Fruit fly (Drosophila melanogaster) whole organism, embryonic: Measurements from ENCODE around the gene CG32599.

Source experiments
- ATbp ChIP-seq: fragments of 200-800 bp; sonication (Bioruptor generic); optimal IDR thresholded peaks from 2 replicates; lab custom pipeline; 2017; ENCODE audit warnings: missing biosample characterization, mild to moderate bottlenecking, missing genetic modification characterization, missing genetic modification reagents
- Ada2b ChIP-seq: fragments of 200-800 bp; sonication (Bioruptor generic); IDR thresholded peaks from 2 replicates; pipeline ENCODE4 v1.3.6; 2022; ENCODE audit warnings: missing biosample characterization, missing genetic modification characterization
- BEAF-32 ChIP-seq: fragments of 200-800 bp; sonication (Bioruptor generic); optimal IDR thresholded peaks from 3 replicates; lab custom pipeline; 2017; ENCODE audit warnings: missing biosample characterization, missing genetic modification characterization, mild to moderate bottlenecking, moderate library complexity, missing genetic modification reagents
- CG10209 ChIP-seq: fragments of 200-800 bp; sonication (Bioruptor generic); optimal IDR thresholded peaks from 3 replicates; lab custom pipeline; 2017; ENCODE audit warnings: missing biosample characterization, mild to moderate bottlenecking, missing genetic modification characterization, missing genetic modification reagents
- CG10274 ChIP-seq: fragments of 200-800 bp; sonication (Bioruptor generic); optimal IDR thresholded peaks from 3 replicates; lab custom pipeline; 2017; ENCODE audit warnings: missing biosample characterization, mild to moderate bottlenecking, missing genetic modification characterization
- CG11085 ChIP-seq: fragments of 200-800 bp; sonication (Bioruptor generic); IDR thresholded peaks from 2 replicates; pipeline ENCODE4 v1.3.6; 2022; ENCODE audit warnings: missing biosample characterization, missing genetic modification characterization
- CG13123 ChIP-seq: fragments of 200-800 bp; sonication (Bioruptor generic); optimal IDR thresholded peaks from 2 replicates; lab custom pipeline; 2016; ENCODE audit warnings: missing biosample characterization, missing genetic modification characterization
- CG13296 ChIP-seq: fragments of 200-800 bp; sonication (Bioruptor generic); optimal IDR thresholded peaks from 3 replicates; lab custom pipeline; 2018; ENCODE audit warnings: missing biosample characterization, mild to moderate bottlenecking, missing genetic modification characterization
- CG14050 ChIP-seq: fragments of 200-800 bp; sonication (Bioruptor generic); IDR thresholded peaks from 3 replicates; pipeline ENCODE4 v1.3.6; 2022; ENCODE audit warnings: missing biosample characterization, missing genetic modification characterization
- CG14965 ChIP-seq: fragments of 200-800 bp; sonication (Bioruptor generic); optimal IDR thresholded peaks from 2 replicates; lab custom pipeline; 2016; ENCODE audit warnings: missing biosample characterization, missing genetic modification characterization, borderline replicate concordance
- CG16815 ChIP-seq: fragments of 200-800 bp; sonication (Bioruptor generic); optimal IDR thresholded peaks from 3 replicates; lab custom pipeline; 2017; ENCODE audit warnings: missing biosample characterization, mild to moderate bottlenecking, missing genetic modification characterization
- CG2116 ChIP-seq: fragments of 200-800 bp; sonication (Bioruptor generic); optimal IDR thresholded peaks from 3 replicates; lab custom pipeline; 2018; ENCODE audit warnings: missing biosample characterization, mild to moderate bottlenecking, missing genetic modification characterization
- CG32767 ChIP-seq: fragments of 200-800 bp; sonication (Bioruptor generic); IDR thresholded peaks from 2 replicates; pipeline ENCODE4 v1.3.6; 2022; ENCODE audit warnings: missing biosample characterization, missing genetic modification characterization
- CG3281 ChIP-seq: fragments of 200-800 bp; sonication (Bioruptor generic); optimal IDR thresholded peaks from 3 replicates; lab custom pipeline; 2017; ENCODE audit warnings: missing biosample characterization, mild to moderate bottlenecking, missing genetic modification characterization
- CG4360 ChIP-seq: fragments of 200-800 bp; sonication (Bioruptor generic); IDR thresholded peaks from 2 replicates; pipeline ENCODE4 v1.3.6; 2022; ENCODE audit warnings: missing biosample characterization, missing genetic modification characterization
- CG6175 ChIP-seq: fragments of 200-800 bp; sonication (Bioruptor generic); IDR thresholded peaks from 3 replicates; pipeline ENCODE4 v1.3.6; 2022; ENCODE audit warnings: missing biosample characterization, missing genetic modification characterization
- CG8359 ChIP-seq: fragments of 200-800 bp; sonication (Bioruptor generic); optimal IDR thresholded peaks from 2 replicates; lab custom pipeline; 2017; ENCODE audit warnings: missing biosample characterization, mild to moderate bottlenecking, missing genetic modification characterization, borderline replicate concordance
- CG8944 ChIP-seq: fragments of 200-800 bp; sonication (Bioruptor generic); optimal IDR thresholded peaks from 3 replicates; lab custom pipeline; 2016; ENCODE audit warnings: missing biosample characterization, missing genetic modification characterization
- CG9609 ChIP-seq: fragments of 200-800 bp; sonication (Bioruptor generic); optimal IDR thresholded peaks from 3 replicates; lab custom pipeline; 2016; ENCODE audit warnings: missing biosample characterization, missing genetic modification characterization
- CG9797 ChIP-seq: fragments of 200-800 bp; sonication (Bioruptor generic); optimal IDR thresholded peaks from 3 replicates; lab custom pipeline; 2018; ENCODE audit warnings: missing biosample characterization, mild to moderate bottlenecking, missing genetic modification characterization
- Elba2 ChIP-seq: fragments of 200-800 bp; sonication (Bioruptor generic); optimal IDR thresholded peaks from 3 replicates; lab custom pipeline; 2016; ENCODE audit warnings: missing biosample characterization, missing genetic modification characterization
- HLH54F ChIP-seq: fragments of 200-800 bp; sonication (Bioruptor generic); optimal IDR thresholded peaks from 3 replicates; lab custom pipeline; 2016; ENCODE audit warnings: missing biosample characterization, missing genetic modification characterization
- Hey ChIP-seq: fragments of 200-800 bp; sonication (Bioruptor generic); optimal IDR thresholded peaks from 3 replicates; lab custom pipeline; 2018; ENCODE audit warnings: missing biosample characterization, mild to moderate bottlenecking, missing genetic modification characterization
- Hmx ChIP-seq: fragments of 200-800 bp; sonication (Bioruptor generic); optimal IDR thresholded peaks from 2 replicates; lab custom pipeline; 2016; ENCODE audit warnings: missing biosample characterization, missing genetic modification characterization
- Hr39 ChIP-seq: fragments of >200 bp; optimal IDR thresholded peaks from 2 replicates; lab custom pipeline; 2017
- Max ChIP-seq: fragments of 200-800 bp; sonication (Bioruptor generic); optimal IDR thresholded peaks from 2 replicates; lab custom pipeline; 2016; ENCODE audit warnings: missing biosample characterization, mild to moderate bottlenecking, missing genetic modification characterization
- Mes4 ChIP-seq: fragments of 200-800 bp; sonication (Bioruptor generic); optimal IDR thresholded peaks from 2 replicates; lab custom pipeline; 2016; ENCODE audit warnings: missing biosample characterization, missing genetic modification characterization
- Nf-YC ChIP-seq: fragments of 200-800 bp; optimal IDR thresholded peaks from 3 replicates; lab custom pipeline; 2019; ENCODE audit warnings: missing biosample characterization, mild to moderate bottlenecking, missing genetic modification characterization, moderate library complexity
- ac ChIP-seq: fragments of 200-800 bp; sonication (Bioruptor generic); optimal IDR thresholded peaks from 3 replicates; lab custom pipeline; 2017; ENCODE audit warnings: missing biosample characterization, mild to moderate bottlenecking, missing genetic modification characterization
- amos ChIP-seq: fragments of 200-800 bp; sonication (Bioruptor generic); IDR thresholded peaks from 2 replicates; pipeline ENCODE4 v1.3.6; 2022; ENCODE audit warnings: missing biosample characterization, missing genetic modification characterization; ENCODE audit not compliant: partially characterized antibody
- ara ChIP-seq: fragments of 200-800 bp; sonication (Bioruptor generic); IDR thresholded peaks from 2 replicates; pipeline ENCODE4 v1.3.6; 2022; ENCODE audit warnings: missing biosample characterization, missing genetic modification characterization
- ase ChIP-seq: fragments of 200-800 bp; sonication (Bioruptor generic); IDR thresholded peaks from 3 replicates; pipeline ENCODE4 v1.3.6; 2022; ENCODE audit warnings: missing biosample characterization, missing genetic modification characterization
- cas ChIP-seq: fragments of 200-800 bp; sonication (Bioruptor generic); IDR thresholded peaks from 2 replicates; pipeline ENCODE4 v1.3.6; 2022; ENCODE audit warnings: missing biosample characterization, missing genetic modification characterization
- corto ChIP-seq: fragments of 200-800 bp; sonication (Bioruptor generic); optimal IDR thresholded peaks from 2 replicates; lab custom pipeline; 2016; ENCODE audit warnings: missing biosample characterization, mild to moderate bottlenecking, missing genetic modification characterization, moderate library complexity
- esg ChIP-seq: fragments of 200-800 bp; sonication (Bioruptor generic); conservative IDR thresholded peaks from 2 replicates; pipeline ENCODE4 v1.3.6; 2022; ENCODE audit warnings: missing biosample characterization, missing genetic modification characterization
- exex ChIP-seq: fragments of 200-800 bp; sonication (Bioruptor generic); optimal IDR thresholded peaks from 4 replicates; lab custom pipeline; 2018; ENCODE audit warnings: missing biosample characterization, mild to moderate bottlenecking, missing genetic modification characterization, moderate library complexity
- ftz-f1 ChIP-seq: fragments of 200-800 bp; sonication (Bioruptor generic); optimal IDR thresholded peaks from 2 replicates; lab custom pipeline; 2016; ENCODE audit warnings: missing biosample characterization, missing genetic modification characterization
- gsb ChIP-seq: fragments of 200-800 bp; sonication (Bioruptor generic); IDR thresholded peaks from 2 replicates; pipeline ENCODE4 v1.3.6; 2022; ENCODE audit warnings: missing biosample characterization, missing genetic modification characterization
- ham ChIP-seq: fragments of 200-800 bp; sonication (Bioruptor generic); IDR thresholded peaks from 2 replicates; pipeline ENCODE4 v1.3.6; 2022; ENCODE audit warnings: missing biosample characterization, missing genetic modification characterization
- inv ChIP-seq: fragments of 200-800 bp; sonication (Bioruptor generic); IDR thresholded peaks from 2 replicates; pipeline ENCODE4 v1.3.6; 2022; ENCODE audit warnings: missing biosample characterization, missing genetic modification characterization; ENCODE audit not compliant: partially characterized antibody
- lmd ChIP-seq: fragments of 200-800 bp; sonication (Bioruptor generic); IDR thresholded peaks from 2 replicates; pipeline ENCODE4 v1.3.6; 2022; ENCODE audit warnings: missing biosample characterization, missing genetic modification characterization
- prd ChIP-seq, 3 experiments: fragments of >200 bp in 2 of 3; fragments of 200-800 bp in 1 of 3; sonication (Bioruptor generic) in 1 of 3; optimal IDR thresholded peaks in 2 of 3; IDR thresholded peaks in 1 of 3; 2 replicates in 2 of 3; 3 replicates in 1 of 3; pipeline versions ENCODE4 v1.3.6 to Lab custom; 2017 to 2022; ENCODE audit warnings: missing biosample characterization in 1 of 3, missing genetic modification characterization in 1 of 3
- psq ChIP-seq: fragments of 200-800 bp; sonication (Bioruptor generic); optimal IDR thresholded peaks from 2 replicates; lab custom pipeline; 2017; ENCODE audit warnings: missing biosample characterization, missing genetic modification characterization
- ranshi ChIP-seq: fragments of 200-800 bp; sonication (Bioruptor generic); IDR thresholded peaks from 2 replicates; pipeline ENCODE4 v1.3.6; 2022; ENCODE audit warnings: missing biosample characterization, missing genetic modification characterization
- seq ChIP-seq: fragments of 200-800 bp; sonication (Bioruptor generic); IDR thresholded peaks from 2 replicates; pipeline ENCODE4 v1.3.6; 2022; ENCODE audit warnings: missing biosample characterization, missing genetic modification characterization
- shn ChIP-seq: fragments of 200-800 bp; sonication (Bioruptor generic); optimal IDR thresholded peaks from 3 replicates; lab custom pipeline; 2016; ENCODE audit warnings: missing biosample characterization, missing genetic modification characterization
- sqz ChIP-seq: fragments of 200-800 bp; sonication (Bioruptor generic); optimal IDR thresholded peaks from 3 replicates; lab custom pipeline; 2018; ENCODE audit warnings: missing biosample characterization, mild to moderate bottlenecking, missing genetic modification characterization
- tgo ChIP-seq: fragments of 200-800 bp; sonication (Bioruptor generic); IDR thresholded peaks from 3 replicates; pipeline ENCODE4 v1.3.6; 2022; ENCODE audit warnings: missing biosample characterization, missing genetic modification characterization
- trem ChIP-seq: fragments of 200-800 bp; optimal IDR thresholded peaks from 3 replicates; lab custom pipeline; 2019; ENCODE audit warnings: missing biosample characterization, mild to moderate bottlenecking, missing genetic modification characterization, moderate library complexity

The CG32599 gene

dm6 chrX:14214505-14215449, 28.7 kb upstream of the CG32599 start (continued):
- TF ChIP-seq prd (optimal IDR thresholded peaks at IDR 0.05; lab: Kevin White, UChicago) (no peak), prd (GFP tag; IDR thresholded peaks at IDR 0.05; lab: Robert Waterston, UW) (peak; percentile 63; the same call in 2 of the 3 replicates), ara (0 out of 2 replicates have a peak, but pooled peaks have one; percentile 17), HLH54F (GFP tag; lab: Kevin White, UChicago) (no peak), CG9609 (no peak), ftz-f1 (GFP tag; lab: Kevin White, UChicago) (no peak), CG6175 (GFP tag; lab: Robert Waterston, UW) (no peak), Hey (tag; lab: Kevin White, UChicago) (no peak), esg (0 out of 2 replicates have a peak, but pooled peaks have one; percentile 24), Mes4 (no peak), CG9797 (GFP tag; lab: Kevin White, UChicago) (no peak), CG16815 (GFP tag; lab: Kevin White, UChicago) (no peak), ATbp (GFP tag; lab: Kevin White, UChicago) (no peak), Max (no peak), CG4360 (GFP tag; lab: Robert Waterston, UW) (no peak), seq (GFP tag; lab: Robert Waterston, UW) (peak; percentile 45; the same call in 1 of the 2 replicates), CG32767 (0 out of 2 replicates have a peak, but pooled peaks have one; percentile 24), Hmx (GFP tag; lab: Kevin White, UChicago) (no peak), Nf-YC (peak; percentile 16), CG10274 (GFP tag; lab: Kevin White, UChicago) (peak; percentile 46), Elba2 (GFP tag; lab: Kevin White, UChicago) (no peak), ac (GFP tag; lab: Kevin White, UChicago) (no peak), CG13296 (GFP tag; lab: Kevin White, UChicago) (peak; percentile 19), trem (tag; lab: Kevin White, UChicago) (no peak), CG11085 (GFP tag; lab: Robert Waterston, UW) (no peak), sqz (no peak), CG3281 (GFP tag; lab: Kevin White, UChicago) (peak; percentile 80), CG10209 (GFP tag; lab: Kevin White, UChicago) (peak; percentile 48), CG14965 (no peak), inv (no peak), shn (GFP tag; lab: Kevin White, UChicago) (no peak), CG8359 (GFP tag; lab: Kevin White, UChicago) (no peak), CG14050 (GFP tag; lab: Robert Waterston, UW) (no peak), CG8944 (GFP tag; lab: Kevin White, UChicago) (no peak), Ada2b (peak; percentile 55), tgo (GFP tag; lab: Robert Waterston, UW) (peak; percentile 48; the same call in 1 of the 3 replicates), exex (tag; lab: Kevin White, UChicago) (no peak), psq (GFP tag; lab: Kevin White, UChicago) (no peak), CG13123 (no peak), BEAF-32 (GFP tag; lab: Kevin White, UChicago) (no peak), ham (GFP tag; lab: Robert Waterston, UW) (no peak), cas (GFP tag; lab: Robert Waterston, UW) (no peak), corto (GFP tag; lab: Kevin White, UChicago) (no peak), ase (GFP tag; lab: Robert Waterston, UW) (no peak), ranshi (GFP tag; lab: Robert Waterston, UW) (no peak; the same call in 1 of the 2 replicates), CG2116 (no peak), lmd (GFP tag; lab: Robert Waterston, UW) (peak; percentile 43; the same call in 1 of the 2 replicates), gsb (GFP tag; lab: Robert Waterston, UW) (no peak), Hr39 (no peak), amos (no peak)
